Fruit fly (Drosophila melanogaster) whole organism, prepupa: ENCODE measurements around the gene Yip1d1.

Experiments used
- Blimp-1 ChIP-seq: fragments of 200-800 bp; sonication (Bioruptor generic); optimal IDR thresholded peaks from 3 replicates; lab custom pipeline; 2017; ENCODE audit warnings: missing biosample characterization, missing genetic modification characterization, mild to moderate bottlenecking, moderate library complexity, missing genetic modification reagents
- CG10631 ChIP-seq: fragments of 200-800 bp; sonication (Bioruptor generic); optimal IDR thresholded peaks from 2 replicates; lab custom pipeline; 2016; ENCODE audit warnings: missing biosample characterization, missing genetic modification characterization
- CG6808 ChIP-seq: fragments of 200-800 bp; sonication (Bioruptor generic); optimal IDR thresholded peaks from 3 replicates; lab custom pipeline; 2017; ENCODE audit warnings: missing biosample characterization, missing genetic modification characterization, mild to moderate bottlenecking, moderate library complexity, missing genetic modification reagents
- CG7368 ChIP-seq: fragments of 200-800 bp; sonication (Bioruptor generic); optimal IDR thresholded peaks from 3 replicates; lab custom pipeline; 2016; ENCODE audit warnings: missing biosample characterization, missing genetic modification characterization
- CG9139 ChIP-seq: fragments of 200-800 bp; sonication (Bioruptor generic); optimal IDR thresholded peaks from 3 replicates; lab custom pipeline; 2017; ENCODE audit warnings: missing biosample characterization, mild to moderate bottlenecking, missing genetic modification characterization
- Gug ChIP-seq: fragments of 200-800 bp; sonication (Bioruptor generic); IDR thresholded peaks from 2 replicates; pipeline ENCODE4 v1.3.6; 2022; ENCODE audit warnings: missing biosample characterization, missing genetic modification characterization
- OdsH ChIP-seq: fragments of 200-800 bp; sonication (Bioruptor generic); optimal IDR thresholded peaks from 3 replicates; lab custom pipeline; 2016; ENCODE audit warnings: missing biosample characterization, missing genetic modification characterization
- eg ChIP-seq: fragments of 200-800 bp; sonication (Bioruptor generic); IDR thresholded peaks from 3 replicates; pipeline ENCODE4 v1.3.6; 2022; ENCODE audit warnings: missing biosample characterization, missing genetic modification characterization
- spab ChIP-seq: fragments of 200-800 bp; sonication (Bioruptor generic); optimal IDR thresholded peaks from 2 replicates; lab custom pipeline; 2017; ENCODE audit warnings: missing biosample characterization, mild to moderate bottlenecking, missing genetic modification characterization, missing genetic modification reagents
- ss ChIP-seq, 2 experiments: fragments of 200-800 bp; sonication (Bioruptor generic); optimal IDR thresholded peaks; 2 replicates in 1 of 2; 3 replicates in 1 of 2; lab custom pipeline; 2017 to 2018; ENCODE audit warnings: mild to moderate bottlenecking in 2 of 2, missing biosample characterization in 2 of 2, missing genetic modification characterization in 2 of 2, moderate library complexity in 1 of 2

dm6 chr2L:12975367-12975655, 25.1 kb downstream of the Yip1d1 start:
- no peak for TF ChIP-seq Blimp-1
- no peak for TF ChIP-seq CG6808 (GFP tag; lab: Kevin White, UChicago)
- TF ChIP-seq OdsH (GFP tag; lab: Kevin White, UChicago) = no peak
- no peak for TF ChIP-seq CG9139
- no peak for TF ChIP-seq ss (GFP tag; optimal IDR thresholded peaks at IDR 0.05; lab: Kevin White, UChicago)
- TF ChIP-seq CG7368 = no peak
- no peak for TF ChIP-seq CG10631 (GFP tag; lab: Kevin White, UChicago)
- no peak for TF ChIP-seq Gug
- TF ChIP-seq eg = no peak
- no peak for TF ChIP-seq spab
